Fruit fly (Drosophila melanogaster) whole organism, embryonic: ENCODE data around the gene CG11726.
A peak's percentile ranks its signal among the peaks of the same experiment; 100 is the strongest.

Source experiments
- Abd-B ChIP-seq: fragments of 200-800 bp; sonication (Bioruptor generic); optimal IDR thresholded peaks from 2 replicates; lab custom pipeline; 2018; ENCODE audit warnings: missing biosample characterization, mild to moderate bottlenecking, missing genetic modification characterization, moderate library complexity
- Asciz ChIP-seq: fragments of 200-800 bp; sonication (Bioruptor generic); optimal IDR thresholded peaks from 2 replicates; lab custom pipeline; 2017; ENCODE audit warnings: missing biosample characterization, mild to moderate bottlenecking, missing genetic modification characterization, missing genetic modification reagents
- B-H1 ChIP-seq: fragments of 200-800 bp; sonication (Bioruptor generic); IDR thresholded peaks from 3 replicates; pipeline ENCODE4 v1.3.6; 2022; ENCODE audit warnings: missing biosample characterization, missing genetic modification characterization
- Blimp-1 ChIP-seq: fragments of 200-800 bp; sonication (Bioruptor generic); optimal IDR thresholded peaks from 3 replicates; lab custom pipeline; 2018; ENCODE audit warnings: missing biosample characterization, missing genetic modification characterization, mild to moderate bottlenecking, moderate library complexity, missing genetic modification reagents
- BtbVII ChIP-seq: fragments of 200-800 bp; sonication (Bioruptor generic); optimal IDR thresholded peaks from 3 replicates; lab custom pipeline; 2017; ENCODE audit warnings: missing biosample characterization, mild to moderate bottlenecking, missing genetic modification characterization
- CG10209 ChIP-seq: fragments of 200-800 bp; sonication (Bioruptor generic); optimal IDR thresholded peaks from 3 replicates; lab custom pipeline; 2017; ENCODE audit warnings: missing biosample characterization, mild to moderate bottlenecking, missing genetic modification characterization, missing genetic modification reagents
- CG10431 ChIP-seq: fragments of 200-800 bp; sonication (Bioruptor generic); optimal IDR thresholded peaks from 3 replicates; lab custom pipeline; 2018; ENCODE audit warnings: missing biosample characterization, mild to moderate bottlenecking, missing genetic modification characterization
- CG11723 ChIP-seq: fragments of 200-800 bp; sonication (Bioruptor generic); optimal IDR thresholded peaks from 2 replicates; lab custom pipeline; 2017; ENCODE audit warnings: missing biosample characterization, mild to moderate bottlenecking, missing genetic modification characterization
- CG12071 ChIP-seq: fragments of 200-800 bp; sonication (Bioruptor generic); optimal IDR thresholded peaks from 3 replicates; lab custom pipeline; 2018; ENCODE audit warnings: missing biosample characterization, mild to moderate bottlenecking, missing genetic modification characterization
- CG12155 ChIP-seq: fragments of 200-800 bp; sonication (Bioruptor generic); optimal IDR thresholded peaks from 3 replicates; lab custom pipeline; 2016; ENCODE audit warnings: missing biosample characterization, missing genetic modification characterization
- CG12391 ChIP-seq: fragments of 200-800 bp; sonication (Bioruptor generic); optimal IDR thresholded peaks from 3 replicates; lab custom pipeline; 2018; ENCODE audit warnings: missing biosample characterization, mild to moderate bottlenecking, missing genetic modification characterization, moderate library complexity
- CG14441 ChIP-seq: fragments of 200-800 bp; sonication (Bioruptor generic); IDR thresholded peaks from 2 replicates; pipeline ENCODE4 v1.3.6; 2022; ENCODE audit warnings: missing biosample characterization, missing genetic modification characterization
- CG14667 ChIP-seq: fragments of 200-800 bp; sonication (Bioruptor generic); IDR thresholded peaks from 2 replicates; pipeline ENCODE4 v1.3.6; 2022; ENCODE audit warnings: missing biosample characterization, missing genetic modification characterization
- CG15269 ChIP-seq: fragments of 200-800 bp; sonication (Bioruptor generic); optimal IDR thresholded peaks from 2 replicates; lab custom pipeline; 2018; ENCODE audit warnings: missing biosample characterization, mild to moderate bottlenecking, missing genetic modification characterization, moderate library complexity
- CG15696 ChIP-seq: fragments of 200-800 bp; sonication (Bioruptor generic); optimal IDR thresholded peaks from 2 replicates; lab custom pipeline; 2019; ENCODE audit warnings: missing biosample characterization, mild to moderate bottlenecking, missing genetic modification characterization, moderate library complexity
- CG17361 ChIP-seq: fragments of 200-800 bp; sonication (Bioruptor generic); IDR thresholded peaks from 3 replicates; pipeline ENCODE4 v1.3.6; 2022; ENCODE audit warnings: missing biosample characterization, missing genetic modification characterization
- CG1792 ChIP-seq: fragments of 200-800 bp; sonication (Bioruptor generic); optimal IDR thresholded peaks from 2 replicates; lab custom pipeline; 2016; ENCODE audit warnings: missing biosample characterization, missing genetic modification characterization
- CG2202 ChIP-seq: fragments of 200-800 bp; sonication (Bioruptor generic); optimal IDR thresholded peaks from 2 replicates; lab custom pipeline; 2018; ENCODE audit warnings: missing biosample characterization, mild to moderate bottlenecking, missing genetic modification characterization
- CG34224 ChIP-seq: fragments of 200-800 bp; sonication (Bioruptor generic); IDR thresholded peaks from 3 replicates; pipeline ENCODE4 v1.3.6; 2022; ENCODE audit warnings: missing biosample characterization, missing genetic modification characterization; ENCODE audit not compliant: partially characterized antibody
- CG6683 ChIP-seq: fragments of 200-800 bp; sonication (Bioruptor generic); optimal IDR thresholded peaks from 2 replicates; lab custom pipeline; 2017; ENCODE audit warnings: missing biosample characterization, mild to moderate bottlenecking, missing genetic modification characterization, missing genetic modification reagents
- CG7357 ChIP-seq: fragments of 200-800 bp; sonication (Bioruptor generic); IDR thresholded peaks from 3 replicates; pipeline ENCODE4 v1.3.6; 2022; ENCODE audit warnings: missing biosample characterization, missing genetic modification characterization
- CG7556 ChIP-seq: fragments of 200-800 bp; sonication (Bioruptor generic); optimal IDR thresholded peaks from 2 replicates; lab custom pipeline; 2017; ENCODE audit warnings: missing biosample characterization, mild to moderate bottlenecking, missing genetic modification characterization
- CG8089 ChIP-seq: fragments of 200-800 bp; sonication (Bioruptor generic); optimal IDR thresholded peaks from 3 replicates; lab custom pipeline; 2016; ENCODE audit warnings: missing biosample characterization, missing genetic modification characterization
- CG8478 ChIP-seq: fragments of >200 bp; optimal IDR thresholded peaks from 2 replicates; lab custom pipeline; 2018
- Chrac-16 ChIP-seq: fragments of 200-800 bp; sonication (Bioruptor generic); optimal IDR thresholded peaks from 3 replicates; lab custom pipeline; 2016; ENCODE audit warnings: missing biosample characterization, missing genetic modification characterization
- Dll ChIP-seq: fragments of 200-800 bp; sonication (Bioruptor generic); IDR thresholded peaks from 4 replicates; pipeline ENCODE4 v1.3.6; 2022; ENCODE audit warnings: missing biosample characterization, missing genetic modification characterization; ENCODE audit not compliant: partially characterized antibody
- Drgx ChIP-seq: fragments of 200-800 bp; sonication (Bioruptor generic); IDR thresholded peaks from 2 replicates; pipeline ENCODE4 v1.3.6; 2022; ENCODE audit warnings: missing biosample characterization, missing genetic modification characterization
- H15 ChIP-seq: fragments of 200-800 bp; sonication (Bioruptor generic); IDR thresholded peaks from 3 replicates; pipeline ENCODE4 v1.3.6; 2022; ENCODE audit warnings: missing biosample characterization, missing genetic modification characterization
- HLH54F ChIP-seq: fragments of 200-800 bp; sonication (Bioruptor generic); optimal IDR thresholded peaks from 3 replicates; lab custom pipeline; 2016; ENCODE audit warnings: missing biosample characterization, missing genetic modification characterization
- NFAT ChIP-seq: fragments of 200-800 bp; sonication (Bioruptor generic); IDR thresholded peaks from 2 replicates; pipeline ENCODE4 v1.3.6; 2022; ENCODE audit warnings: missing biosample characterization, missing genetic modification characterization
- Rfx ChIP-seq: fragments of 200-800 bp; sonication (Bioruptor generic); IDR thresholded peaks from 2 replicates; pipeline ENCODE4 v1.3.6; 2022; ENCODE audit warnings: missing biosample characterization, missing genetic modification characterization
- Six4 ChIP-seq: fragments of 200-800 bp; sonication (Bioruptor generic); optimal IDR thresholded peaks from 2 replicates; lab custom pipeline; 2016; ENCODE audit warnings: missing biosample characterization, missing genetic modification characterization
- cato ChIP-seq: fragments of 200-800 bp; sonication (Bioruptor generic); optimal IDR thresholded peaks from 2 replicates; lab custom pipeline; 2016; ENCODE audit warnings: missing biosample characterization, missing genetic modification characterization, borderline replicate concordance
- corto ChIP-seq: fragments of 200-800 bp; sonication (Bioruptor generic); optimal IDR thresholded peaks from 2 replicates; lab custom pipeline; 2016; ENCODE audit warnings: missing biosample characterization, mild to moderate bottlenecking, missing genetic modification characterization, moderate library complexity
- dimm ChIP-seq: fragments of 200-800 bp; sonication (Bioruptor generic); IDR thresholded peaks from 2 replicates; pipeline ENCODE4 v1.3.6; 2022; ENCODE audit warnings: missing biosample characterization, missing genetic modification characterization
- ewg ChIP-seq: fragments of 200-800 bp; sonication (Bioruptor generic); optimal IDR thresholded peaks from 3 replicates; lab custom pipeline; 2017; ENCODE audit warnings: mild to moderate bottlenecking, missing biosample characterization, missing genetic modification reagents, missing genetic modification characterization
- fru ChIP-seq: fragments of >200 bp; optimal IDR thresholded peaks from 2 replicates; lab custom pipeline; 2017
- gem ChIP-seq: fragments of 200-800 bp; sonication (Bioruptor generic); optimal IDR thresholded peaks from 2 replicates; lab custom pipeline; 2019; ENCODE audit warnings: missing biosample characterization, mild to moderate bottlenecking, missing genetic modification characterization, moderate library complexity
- grau ChIP-seq: fragments of 200-800 bp; optimal IDR thresholded peaks from 3 replicates; lab custom pipeline; 2019; ENCODE audit warnings: missing biosample characterization, mild to moderate bottlenecking, missing genetic modification characterization, moderate library complexity
- klu ChIP-seq: fragments of 200-800 bp; sonication (Bioruptor generic); IDR thresholded peaks from 2 replicates; pipeline ENCODE4 v1.3.6; 2022; ENCODE audit warnings: missing biosample characterization, missing genetic modification characterization
- lmd ChIP-seq: fragments of 200-800 bp; sonication (Bioruptor generic); IDR thresholded peaks from 2 replicates; pipeline ENCODE4 v1.3.6; 2022; ENCODE audit warnings: missing biosample characterization, missing genetic modification characterization
- mld ChIP-seq: fragments of 200-800 bp; sonication (Bioruptor generic); IDR thresholded peaks from 3 replicates; pipeline ENCODE4 v1.3.6; 2022; ENCODE audit warnings: missing biosample characterization, missing genetic modification characterization; ENCODE audit not compliant: partially characterized antibody
- pan ChIP-seq, 4 experiments: fragments of >200 bp in 3 of 4; fragments of 200-800 bp in 1 of 4; sonication (Bioruptor generic) in 1 of 4; optimal IDR thresholded peaks in 3 of 4; IDR thresholded peaks in 1 of 4; 2 replicates each; pipeline versions ENCODE4 v1.3.6 to Lab custom; 2017 to 2022; ENCODE audit warnings: missing biosample characterization in 2 of 4, missing genetic modification characterization in 2 of 4, mixed read lengths in 1 of 4
- phol ChIP-seq: fragments of 200-800 bp; sonication (Bioruptor generic); optimal IDR thresholded peaks from 3 replicates; lab custom pipeline; 2018; ENCODE audit warnings: missing biosample characterization, mild to moderate bottlenecking, missing genetic modification characterization, moderate library complexity
- ro ChIP-seq: fragments of 200-800 bp; sonication (Bioruptor generic); IDR thresholded peaks from 2 replicates; pipeline ENCODE4 v1.3.6; 2022; ENCODE audit warnings: missing biosample characterization, missing genetic modification characterization
- slp2 ChIP-seq: fragments of 200-800 bp; sonication (Bioruptor generic); optimal IDR thresholded peaks from 2 replicates; lab custom pipeline; 2016; ENCODE audit warnings: missing biosample characterization, missing genetic modification characterization
- sqz ChIP-seq: fragments of 200-800 bp; sonication (Bioruptor generic); optimal IDR thresholded peaks from 3 replicates; lab custom pipeline; 2018; ENCODE audit warnings: missing biosample characterization, mild to moderate bottlenecking, missing genetic modification characterization
- tgo ChIP-seq: fragments of 200-800 bp; sonication (Bioruptor generic); IDR thresholded peaks from 3 replicates; pipeline ENCODE4 v1.3.6; 2022; ENCODE audit warnings: missing biosample characterization, missing genetic modification characterization
- tup ChIP-seq: fragments of 200-800 bp; sonication (Bioruptor generic); optimal IDR thresholded peaks from 2 replicates; lab custom pipeline; 2016; ENCODE audit warnings: missing biosample characterization, mild to moderate bottlenecking, missing genetic modification characterization, moderate library complexity
- tx ChIP-seq: fragments of 200-800 bp; sonication (Bioruptor generic); optimal IDR thresholded peaks from 2 replicates; lab custom pipeline; 2016; ENCODE audit warnings: missing biosample characterization, missing genetic modification characterization
- vvl ChIP-seq: fragments of 200-800 bp; sonication (Bioruptor generic); IDR thresholded peaks from 2 replicates; pipeline ENCODE4 v1.3.6; 2022; ENCODE audit warnings: missing biosample characterization, missing genetic modification characterization

CG11726 gene

dm6 chr3L:11429695-11430094 lies 35.2 kb downstream of the CG11726 start (continued):
- no peak for TF ChIP-seq tgo
- TF ChIP-seq CG11723 (GFP tag; lab: Kevin White, UChicago): peak; percentile 0
- no peak for TF ChIP-seq CG8478 (lab: Kevin White, UChicago)
- peak; percentile 7 for TF ChIP-seq cato (GFP tag; lab: Kevin White, UChicago)
- peak; percentile 0 for TF ChIP-seq tx
- TF ChIP-seq CG15696 (tag; lab: Kevin White, UChicago): no peak
- TF ChIP-seq HLH54F: peak; percentile 49
- TF ChIP-seq CG12071 (GFP tag; lab: Kevin White, UChicago): no peak
- TF ChIP-seq CG10209 (GFP tag; lab: Kevin White, UChicago): peak; percentile 48
- no peak for TF ChIP-seq CG14667 (GFP tag; lab: Robert Waterston, UW)
- peak; percentile 56; the same call in 1 of the 3 replicates for TF ChIP-seq CG17361 (GFP tag; lab: Robert Waterston, UW)
- TF ChIP-seq ewg: peak; percentile 31
- no peak for TF ChIP-seq slp2
- TF ChIP-seq Chrac-16: peak; percentile 41
- no peak for TF ChIP-seq Asciz
- TF ChIP-seq vvl (GFP tag; lab: Robert Waterston, UW): peak; percentile 46; the same call in 1 of the 2 replicates
- peak; percentile 28 for TF ChIP-seq CG12155 (GFP tag; lab: Kevin White, UChicago)
- peak; percentile 15 for TF ChIP-seq CG2202 (tag; lab: Kevin White, UChicago)
- no peak; the same call in 1 of the 2 replicates for TF ChIP-seq Drgx (GFP tag; lab: Robert Waterston, UW)
- peak; percentile 63 for TF ChIP-seq gem (tag; lab: Kevin White, UChicago)
- no peak for TF ChIP-seq Dll
- TF ChIP-seq CG34224 (GFP tag; lab: Robert Waterston, UW): no peak
- no peak for TF ChIP-seq BtbVII (GFP tag; lab: Kevin White, UChicago)
- no peak for TF ChIP-seq B-H1 (GFP tag; lab: Robert Waterston, UW)
- peak; percentile 28; the same call in 1 of the 3 replicates for TF ChIP-seq H15 (GFP tag; lab: Robert Waterston, UW)
- TF ChIP-seq NFAT: no peak
- no peak for TF ChIP-seq CG6683 (GFP tag; lab: Kevin White, UChicago)
- TF ChIP-seq CG12391 (tag; lab: Kevin White, UChicago): peak; percentile 42
- TF ChIP-seq CG7357: no peak
- no peak for TF ChIP-seq fru (lab: Kevin White, UChicago)
- no peak for TF ChIP-seq dimm (GFP tag; lab: Robert Waterston, UW)
- no peak for TF ChIP-seq ro (GFP tag; lab: Robert Waterston, UW)
- no peak for TF ChIP-seq mld (GFP tag; lab: Robert Waterston, UW)
- no peak for TF ChIP-seq klu (GFP tag; lab: Robert Waterston, UW)
- no peak for TF ChIP-seq sqz (GFP tag; lab: Kevin White, UChicago)
- TF ChIP-seq pan (optimal IDR thresholded peaks at IDR 0.05; lab: Kevin White, UChicago): no peak
- peak in 1 of 2 experiments; percentile 23 for TF ChIP-seq pan (GFP tag; optimal IDR thresholded peaks at IDR 0.05 in 1 of 2, IDR thresholded peaks at IDR 0.05 in 1 of 2)
- no peak for TF ChIP-seq Rfx (GFP tag; lab: Robert Waterston, UW)
- TF ChIP-seq Blimp-1 (GFP tag; lab: Kevin White, UChicago): peak; percentile 40
- peak; percentile 14 for TF ChIP-seq Six4 (GFP tag; lab: Kevin White, UChicago)
- no peak for TF ChIP-seq tup (GFP tag; lab: Kevin White, UChicago)
- no peak for TF ChIP-seq CG14441 (GFP tag; lab: Robert Waterston, UW)
- no peak for TF ChIP-seq CG10431
- peak; percentile 32; the same call in 1 of the 2 replicates for TF ChIP-seq lmd (GFP tag; lab: Robert Waterston, UW)
- TF ChIP-seq grau: peak; percentile 45
- TF ChIP-seq CG8089 (GFP tag; lab: Kevin White, UChicago): no peak
- TF ChIP-seq CG1792 (GFP tag; lab: Kevin White, UChicago): no peak
- no peak for TF ChIP-seq corto (GFP tag; lab: Kevin White, UChicago)
- peak; percentile 24 for TF ChIP-seq CG7556 (GFP tag; lab: Kevin White, UChicago)
- TF ChIP-seq Abd-B: peak; percentile 29
- TF ChIP-seq phol (tag; lab: Kevin White, UChicago): peak; percentile 41
- TF ChIP-seq CG15269 (tag; lab: Kevin White, UChicago): peak; percentile 24
